Fruit fly (Drosophila melanogaster) whole organism, prepupa: ENCODE data around the gene Gr64f.
A peak's percentile ranks its signal among the peaks of the same experiment; 100 is the strongest.

ENCODE experiments used
- Blimp-1 ChIP-seq: fragments of 200-800 bp; sonication (Bioruptor generic); optimal IDR thresholded peaks from 3 replicates; lab custom pipeline; 2017; ENCODE audit warnings: missing biosample characterization, missing genetic modification characterization, mild to moderate bottlenecking, moderate library complexity, missing genetic modification reagents
- CG10631 ChIP-seq: fragments of 200-800 bp; sonication (Bioruptor generic); optimal IDR thresholded peaks from 2 replicates; lab custom pipeline; 2016; ENCODE audit warnings: missing biosample characterization, missing genetic modification characterization
- CG11294 ChIP-seq: fragments of 200-800 bp; sonication (Bioruptor generic); IDR thresholded peaks from 2 replicates; pipeline ENCODE4 v1.3.6; 2022; ENCODE audit warnings: missing biosample characterization, missing genetic modification characterization
- CG11762 ChIP-seq: fragments of 200-800 bp; sonication (Bioruptor generic); optimal IDR thresholded peaks from 3 replicates; lab custom pipeline; 2016; ENCODE audit warnings: missing biosample characterization, missing genetic modification characterization; ENCODE audit not compliant: insufficient read depth
- CG11902 ChIP-seq: fragments of 200-800 bp; sonication (Bioruptor generic); optimal IDR thresholded peaks from 3 replicates; lab custom pipeline; 2016; ENCODE audit warnings: missing biosample characterization, missing genetic modification characterization
- CG15336 ChIP-seq: fragments of 200-800 bp; sonication (Bioruptor generic); IDR thresholded peaks from 2 replicates; pipeline ENCODE4 v1.3.6; 2022; ENCODE audit warnings: missing biosample characterization, missing genetic modification characterization
- CG1621 ChIP-seq: fragments of 200-800 bp; sonication (Bioruptor generic); optimal IDR thresholded peaks from 3 replicates; lab custom pipeline; 2018; ENCODE audit warnings: missing biosample characterization, mild to moderate bottlenecking, missing genetic modification characterization
- CG31627 ChIP-seq: fragments of 200-800 bp; sonication (Bioruptor generic); optimal IDR thresholded peaks from 3 replicates; lab custom pipeline; 2016; ENCODE audit warnings: missing biosample characterization, missing genetic modification characterization
- CG32006 ChIP-seq: fragments of 200-800 bp; sonication (Bioruptor generic); optimal IDR thresholded peaks from 3 replicates; lab custom pipeline; 2017; ENCODE audit warnings: missing biosample characterization, mild to moderate bottlenecking, missing genetic modification characterization
- CG34406 ChIP-seq: fragments of 200-800 bp; sonication (Bioruptor generic); optimal IDR thresholded peaks from 3 replicates; lab custom pipeline; 2016; ENCODE audit warnings: missing biosample characterization, missing genetic modification characterization
- CG4318 ChIP-seq: fragments of 200-800 bp; sonication (Bioruptor generic); optimal IDR thresholded peaks from 3 replicates; lab custom pipeline; 2017; ENCODE audit warnings: missing biosample characterization, mild to moderate bottlenecking, missing genetic modification characterization
- CG6163 ChIP-seq: fragments of 200-800 bp; sonication (Bioruptor generic); IDR thresholded peaks from 3 replicates; pipeline ENCODE4 v1.3.6; 2022; ENCODE audit warnings: missing biosample characterization, missing genetic modification characterization
- CG6792 ChIP-seq: fragments of 200-800 bp; sonication (Bioruptor generic); optimal IDR thresholded peaks from 3 replicates; lab custom pipeline; 2016; ENCODE audit warnings: missing biosample characterization, missing genetic modification characterization
- CG6854 ChIP-seq: fragments of 200-800 bp; sonication (Bioruptor generic); optimal IDR thresholded peaks from 2 replicates; lab custom pipeline; 2017; ENCODE audit warnings: missing biosample characterization, mild to moderate bottlenecking, missing genetic modification characterization
- CG7368 ChIP-seq: fragments of 200-800 bp; sonication (Bioruptor generic); optimal IDR thresholded peaks from 3 replicates; lab custom pipeline; 2016; ENCODE audit warnings: missing biosample characterization, missing genetic modification characterization
- CG8319 ChIP-seq: fragments of 200-800 bp; sonication (Bioruptor generic); optimal IDR thresholded peaks from 3 replicates; lab custom pipeline; 2016; ENCODE audit warnings: missing biosample characterization, missing genetic modification characterization
- CG8632 ChIP-seq: fragments of 200-800 bp; sonication (Bioruptor generic); optimal IDR thresholded peaks from 3 replicates; lab custom pipeline; 2016; ENCODE audit warnings: missing biosample characterization, missing genetic modification characterization
- CG9139 ChIP-seq: fragments of 200-800 bp; sonication (Bioruptor generic); optimal IDR thresholded peaks from 3 replicates; lab custom pipeline; 2017; ENCODE audit warnings: missing biosample characterization, mild to moderate bottlenecking, missing genetic modification characterization
- Eip75B ChIP-seq: fragments of 200-800 bp; sonication (Bioruptor generic); optimal IDR thresholded peaks from 3 replicates; lab custom pipeline; 2016; ENCODE audit warnings: missing biosample characterization, missing genetic modification characterization
- Eip78C ChIP-seq: fragments of 200-800 bp; sonication (Bioruptor generic); peaks from one replicate; lab custom pipeline; 2016; ENCODE audit warnings: missing biosample characterization, missing genetic modification characterization
- Eip93F ChIP-seq: fragments of 200-800 bp; sonication (Bioruptor generic); optimal IDR thresholded peaks from 2 replicates; lab custom pipeline; 2016; ENCODE audit warnings: missing biosample characterization, mild to moderate bottlenecking, missing genetic modification characterization
- Ets21C ChIP-seq: fragments of 200-800 bp; sonication (Bioruptor generic); optimal IDR thresholded peaks from 3 replicates; lab custom pipeline; 2016; ENCODE audit warnings: missing biosample characterization, missing genetic modification characterization
- Hr4 ChIP-seq: fragments of 200-800 bp; sonication (Bioruptor generic); optimal IDR thresholded peaks from 3 replicates; lab custom pipeline; 2016; ENCODE audit warnings: missing biosample characterization, missing genetic modification characterization
- Lpt ChIP-seq: fragments of 200-800 bp; sonication (Bioruptor generic); optimal IDR thresholded peaks from 3 replicates; lab custom pipeline; 2016; ENCODE audit warnings: missing biosample characterization, missing genetic modification characterization
- Met ChIP-seq: fragments of 200-800 bp; sonication (Bioruptor generic); optimal IDR thresholded peaks from 3 replicates; lab custom pipeline; 2016; ENCODE audit warnings: missing biosample characterization, missing genetic modification characterization
- OdsH ChIP-seq: fragments of 200-800 bp; sonication (Bioruptor generic); optimal IDR thresholded peaks from 3 replicates; lab custom pipeline; 2016; ENCODE audit warnings: missing biosample characterization, missing genetic modification characterization
- Smox ChIP-seq: fragments of 200-800 bp; sonication (Bioruptor generic); optimal IDR thresholded peaks from 3 replicates; lab custom pipeline; 2016; ENCODE audit warnings: missing biosample characterization, missing genetic modification characterization
- Sox102F ChIP-seq: fragments of 200-800 bp; sonication (Bioruptor generic); optimal IDR thresholded peaks from 2 replicates; lab custom pipeline; 2016; ENCODE audit warnings: missing biosample characterization, mild to moderate bottlenecking, missing genetic modification characterization
- Sox14 ChIP-seq: fragments of 200-800 bp; sonication (Bioruptor generic); optimal IDR thresholded peaks from 3 replicates; lab custom pipeline; 2016; ENCODE audit warnings: missing biosample characterization, missing genetic modification characterization
- Sox15 ChIP-seq: fragments of 200-800 bp; sonication (Bioruptor generic); optimal IDR thresholded peaks from 3 replicates; lab custom pipeline; 2016; ENCODE audit warnings: missing biosample characterization, missing genetic modification characterization
- achi ChIP-seq: fragments of 200-800 bp; sonication (Bioruptor generic); optimal IDR thresholded peaks from 3 replicates; lab custom pipeline; 2016; ENCODE audit warnings: missing biosample characterization, missing genetic modification characterization
- cyc ChIP-seq: fragments of 200-800 bp; sonication (Bioruptor generic); optimal IDR thresholded peaks from 3 replicates; lab custom pipeline; 2016; ENCODE audit warnings: missing biosample characterization, missing genetic modification characterization
- dac ChIP-seq: fragments of 200-800 bp; sonication (Bioruptor generic); optimal IDR thresholded peaks from 2 replicates; lab custom pipeline; 2017; ENCODE audit warnings: missing biosample characterization, mild to moderate bottlenecking, missing genetic modification characterization
- dsx ChIP-seq: fragments of 200-800 bp; optimal IDR thresholded peaks from 3 replicates; lab custom pipeline; 2019; ENCODE audit warnings: missing biosample characterization, mild to moderate bottlenecking, missing genetic modification characterization, moderate library complexity; ENCODE audit not compliant: poor library complexity, severe bottlenecking
- eg ChIP-seq: fragments of 200-800 bp; sonication (Bioruptor generic); IDR thresholded peaks from 3 replicates; pipeline ENCODE4 v1.3.6; 2022; ENCODE audit warnings: missing biosample characterization, missing genetic modification characterization
- esn ChIP-seq: fragments of 200-800 bp; sonication (Bioruptor generic); optimal IDR thresholded peaks from 2 replicates; lab custom pipeline; 2016; ENCODE audit warnings: missing biosample characterization, mild to moderate bottlenecking, missing genetic modification characterization, moderate library complexity
- fd85E ChIP-seq: fragments of 200-800 bp; sonication (Bioruptor generic); optimal IDR thresholded peaks from 3 replicates; lab custom pipeline; 2016; ENCODE audit warnings: missing biosample characterization, missing genetic modification characterization
- fkh ChIP-seq: fragments of 200-800 bp; sonication (Bioruptor generic); optimal IDR thresholded peaks from 3 replicates; lab custom pipeline; 2017; ENCODE audit warnings: missing biosample characterization, mild to moderate bottlenecking, missing genetic modification characterization, moderate library complexity
- lz ChIP-seq: fragments of 200-800 bp; sonication (Bioruptor generic); optimal IDR thresholded peaks from 3 replicates; lab custom pipeline; 2016; ENCODE audit warnings: missing biosample characterization, missing genetic modification characterization
- spab ChIP-seq: fragments of 200-800 bp; sonication (Bioruptor generic); optimal IDR thresholded peaks from 2 replicates; lab custom pipeline; 2017; ENCODE audit warnings: missing biosample characterization, mild to moderate bottlenecking, missing genetic modification characterization, missing genetic modification reagents
- ss ChIP-seq, 2 experiments: fragments of 200-800 bp; sonication (Bioruptor generic); optimal IDR thresholded peaks; 2 replicates in 1 of 2; 3 replicates in 1 of 2; lab custom pipeline; 2017 to 2018; ENCODE audit warnings: mild to moderate bottlenecking in 2 of 2, missing biosample characterization in 2 of 2, missing genetic modification characterization in 2 of 2, moderate library complexity in 1 of 2
- svp ChIP-seq: fragments of 200-800 bp; sonication (Bioruptor generic); peaks from one replicate; lab custom pipeline; 2016; ENCODE audit warnings: missing biosample characterization, missing genetic modification characterization
- topi ChIP-seq: fragments of 200-800 bp; sonication (Bioruptor generic); optimal IDR thresholded peaks from 3 replicates; lab custom pipeline; 2016; ENCODE audit warnings: missing biosample characterization, missing genetic modification characterization
- vri ChIP-seq: fragments of 200-800 bp; sonication (Bioruptor generic); optimal IDR thresholded peaks from 3 replicates; lab custom pipeline; 2016; ENCODE audit warnings: missing biosample characterization, mild to moderate bottlenecking, missing genetic modification characterization

Gene Gr64f

DNA sequence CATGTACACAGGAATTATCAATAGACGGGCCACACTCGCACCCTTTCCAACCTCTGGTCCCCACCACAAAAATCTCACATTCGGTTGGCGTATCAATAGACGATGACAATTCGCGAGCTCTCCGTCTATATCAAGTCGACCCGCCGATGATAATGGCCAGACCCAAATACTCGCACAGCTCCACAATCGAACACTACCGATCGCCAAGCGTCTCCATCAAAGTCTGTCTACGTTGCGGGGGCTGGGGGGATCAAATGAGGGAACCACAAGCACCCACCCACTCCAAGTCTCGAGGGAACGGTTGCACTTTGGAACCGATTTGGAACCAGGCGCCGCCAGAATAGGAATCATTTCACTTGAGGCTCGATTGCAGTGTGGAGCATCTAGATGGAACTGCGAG, 32.8 kb downstream of the Gr64f start (continued):
- TF ChIP-seq CG34406 (GFP tag; lab: Kevin White, UChicago) (no peak), CG11762 (GFP tag; lab: Kevin White, UChicago) (no peak), esn (GFP tag; lab: Kevin White, UChicago) (no peak), achi (no peak), CG6792 (no peak), CG1621 (tag; lab: Kevin White, UChicago) (no peak), dac (GFP tag; lab: Kevin White, UChicago) (peak; percentile 6), Eip75B (no peak), CG7368 (GFP tag; lab: Kevin White, UChicago) (no peak), Ets21C (no peak), CG8319 (GFP tag; lab: Kevin White, UChicago) (no peak), CG8632 (GFP tag; lab: Kevin White, UChicago) (no peak), CG15336 (GFP tag; lab: Robert Waterston, UW) (peak; percentile 44; the same call in 1 of the 2 replicates), CG31627 (no peak), Eip78C (GFP tag; lab: Kevin White, UChicago) (no peak), Lpt (GFP tag; lab: Kevin White, UChicago) (peak; percentile 33), Hr4 (GFP tag; lab: Kevin White, UChicago) (no peak), spab (GFP tag; lab: Kevin White, UChicago) (no peak), Sox14 (GFP tag; lab: Kevin White, UChicago) (no peak), Met (GFP tag; lab: Kevin White, UChicago) (no peak), CG9139 (GFP tag; lab: Kevin White, UChicago) (no peak), Smox (GFP tag; lab: Kevin White, UChicago) (no peak), fd85E (GFP tag; lab: Kevin White, UChicago) (no peak), CG10631 (GFP tag; lab: Kevin White, UChicago) (no peak)
- TF ChIP-seq, all 60 proteins: peak for 9

- TF ChIP-seq Sox15 (GFP tag; lab: Kevin White, UChicago), result no peak
- peak; percentile 27 for TF ChIP-seq vri (GFP tag; lab: Kevin White, UChicago)
These were observed 33.5 kb downstream of the Gr64f start, which contains the start of gene CG32259 for dm6 chr3L:4069069-4069468. TSS of gene CG32259 (plus strand) at chr3L:4069369.

- peak; percentile 99 for TF ChIP-seq CG6163 (GFP tag; lab: Robert Waterston, UW)
- TF ChIP-seq topi, result peak; percentile 97
- TF ChIP-seq ss (GFP tag; optimal IDR thresholded peaks at IDR 0.05; lab: Kevin White, UChicago), result peak; percentile 95 to 98
- peak; percentile 97 for TF ChIP-seq dac (GFP tag; lab: Kevin White, UChicago)
- TF ChIP-seq Eip93F (GFP tag; lab: Kevin White, UChicago), result peak; percentile 92
- peak; percentile 99 for TF ChIP-seq svp
- TF ChIP-seq CG15336 (GFP tag; lab: Robert Waterston, UW), result peak; percentile 99
- peak; percentile 97 for TF ChIP-seq CG1621 (tag; lab: Kevin White, UChicago)
- peak; percentile 98 for TF ChIP-seq CG11762 (GFP tag; lab: Kevin White, UChicago)
- TF ChIP-seq CG8632 (GFP tag; lab: Kevin White, UChicago), result peak; percentile 96
- TF ChIP-seq Met (GFP tag; lab: Kevin White, UChicago), result peak; percentile 98
- peak; percentile 97 for TF ChIP-seq CG6854 (GFP tag; lab: Kevin White, UChicago)
- peak; percentile 99 for TF ChIP-seq OdsH
- TF ChIP-seq eg (GFP tag; lab: Robert Waterston, UW), result peak; percentile 99
- peak; percentile 96 for TF ChIP-seq CG8319 (GFP tag; lab: Kevin White, UChicago)
- peak; percentile 97 for TF ChIP-seq CG4318 (GFP tag; lab: Kevin White, UChicago)
- TF ChIP-seq Ets21C, result peak; percentile 98
- TF ChIP-seq Eip78C (GFP tag; lab: Kevin White, UChicago), result peak; percentile 99
- TF ChIP-seq fkh (GFP tag; lab: Kevin White, UChicago), result peak; percentile 25
- peak; percentile 99 for TF ChIP-seq CG31627
- peak; percentile 97 for TF ChIP-seq CG7368 (GFP tag; lab: Kevin White, UChicago)
- peak; percentile 91 for TF ChIP-seq Blimp-1 (GFP tag; lab: Kevin White, UChicago)
- peak; percentile 99 for TF ChIP-seq Hr4 (GFP tag; lab: Kevin White, UChicago)
- TF ChIP-seq CG11902 (GFP tag; lab: Kevin White, UChicago), result peak; percentile 99
- TF ChIP-seq spab (GFP tag; lab: Kevin White, UChicago), result peak; percentile 96
- TF ChIP-seq lz (GFP tag; lab: Kevin White, UChicago), result peak; percentile 99
- TF ChIP-seq CG11294 (GFP tag; lab: Robert Waterston, UW), result peak; percentile 98
- TF ChIP-seq Sox14 (GFP tag; lab: Kevin White, UChicago), result peak; percentile 99
- peak; percentile 98 for TF ChIP-seq Sox102F (GFP tag; lab: Kevin White, UChicago)
- TF ChIP-seq esn (GFP tag; lab: Kevin White, UChicago), result peak; percentile 99
- TF ChIP-seq CG32006, result peak; percentile 99
- peak; percentile 99 for TF ChIP-seq cyc (GFP tag; lab: Kevin White, UChicago)
- peak; percentile 94 for TF ChIP-seq dsx (GFP tag; lab: Kevin White, UChicago)
- peak; percentile 97 for TF ChIP-seq vri (GFP tag; lab: Kevin White, UChicago)
These were observed 34.8 kb downstream of the Gr64f start for dm6 chr3L:4070221-4070995.
